Fruit fly (Drosophila melanogaster) whole organism, embryonic: ENCODE data around the gene CG5273.

Experiments
- Adf1 ChIP-seq: fragments of 200-800 bp; sonication (Bioruptor generic); IDR thresholded peaks from 2 replicates; pipeline ENCODE4 v1.3.6; 2022; ENCODE audit warnings: missing biosample characterization, missing genetic modification characterization
- Awh ChIP-seq: fragments of 200-800 bp; sonication (Bioruptor generic); IDR thresholded peaks from 2 replicates; pipeline ENCODE4, ENCODE4 v1.3.6; 2022; ENCODE audit warnings: missing biosample characterization, missing genetic modification characterization
- Blimp-1 ChIP-seq: fragments of 200-800 bp; sonication (Bioruptor generic); optimal IDR thresholded peaks from 3 replicates; lab custom pipeline; 2018; ENCODE audit warnings: missing biosample characterization, missing genetic modification characterization, mild to moderate bottlenecking, moderate library complexity, missing genetic modification reagents
- CG10654 ChIP-seq: fragments of 200-800 bp; sonication (Bioruptor generic); optimal IDR thresholded peaks from 2 replicates; lab custom pipeline; 2016; ENCODE audit warnings: missing biosample characterization, missing genetic modification characterization
- CG12155 ChIP-seq: fragments of 200-800 bp; sonication (Bioruptor generic); optimal IDR thresholded peaks from 3 replicates; lab custom pipeline; 2016; ENCODE audit warnings: missing biosample characterization, missing genetic modification characterization
- CG1233 ChIP-seq: fragments of 200-800 bp; sonication (Bioruptor generic); optimal IDR thresholded peaks from 4 replicates; lab custom pipeline; 2018; ENCODE audit warnings: missing biosample characterization, mild to moderate bottlenecking, missing genetic modification characterization
- CG13775 ChIP-seq: fragments of 200-800 bp; sonication (Bioruptor generic); optimal IDR thresholded peaks from 3 replicates; lab custom pipeline; 2017; ENCODE audit warnings: missing biosample characterization, mild to moderate bottlenecking, missing genetic modification characterization
- CG17328 ChIP-seq: fragments of 200-800 bp; sonication (Bioruptor generic); IDR thresholded peaks from 2 replicates; pipeline ENCODE4 v1.3.6; 2022; ENCODE audit warnings: missing biosample characterization, missing genetic modification characterization
- CG17802 ChIP-seq: fragments of 200-800 bp; sonication (Bioruptor generic); optimal IDR thresholded peaks from 2 replicates; lab custom pipeline; 2018; ENCODE audit warnings: missing biosample characterization, mild to moderate bottlenecking, missing genetic modification characterization, moderate library complexity
- CG18764 ChIP-seq: fragments of 200-800 bp; sonication (Bioruptor generic); optimal IDR thresholded peaks from 3 replicates; lab custom pipeline; 2016; ENCODE audit warnings: missing biosample characterization, missing genetic modification characterization
- CG2120 ChIP-seq: fragments of 200-800 bp; sonication (Bioruptor generic); optimal IDR thresholded peaks from 3 replicates; lab custom pipeline; 2016; ENCODE audit warnings: missing biosample characterization, missing genetic modification characterization
- CG2678 ChIP-seq: fragments of 200-800 bp; sonication (Bioruptor generic); optimal IDR thresholded peaks from 3 replicates; lab custom pipeline; 2019; ENCODE audit warnings: missing biosample characterization, mild to moderate bottlenecking, missing genetic modification characterization, moderate library complexity
- CG2712 ChIP-seq: fragments of 200-800 bp; optimal IDR thresholded peaks from 3 replicates; lab custom pipeline; 2019; ENCODE audit warnings: missing biosample characterization, mild to moderate bottlenecking, missing genetic modification characterization, moderate library complexity
- CG3847 ChIP-seq: fragments of 200-800 bp; sonication (Bioruptor generic); IDR thresholded peaks from 2 replicates; pipeline ENCODE4 v1.3.6; 2022; ENCODE audit warnings: missing biosample characterization, missing genetic modification characterization
- CG4820 ChIP-seq: fragments of 200-800 bp; sonication (Bioruptor generic); optimal IDR thresholded peaks from 3 replicates; lab custom pipeline; 2016; ENCODE audit warnings: missing biosample characterization, missing genetic modification characterization
- CG5180 ChIP-seq: fragments of 200-800 bp; sonication (Bioruptor generic); optimal IDR thresholded peaks from 3 replicates; lab custom pipeline; 2017; ENCODE audit warnings: missing biosample characterization, missing genetic modification characterization, mild to moderate bottlenecking, moderate library complexity, missing genetic modification reagents
- CG5245 ChIP-seq: fragments of 200-800 bp; sonication (Bioruptor generic); optimal IDR thresholded peaks from 3 replicates; lab custom pipeline; 2016; ENCODE audit warnings: missing biosample characterization, missing genetic modification characterization
- CG5953 ChIP-seq: fragments of 200-800 bp; sonication (Bioruptor generic); IDR thresholded peaks from 2 replicates; pipeline ENCODE4 v1.3.6; 2022; ENCODE audit warnings: missing biosample characterization, missing genetic modification characterization
- CG6175 ChIP-seq: fragments of 200-800 bp; sonication (Bioruptor generic); IDR thresholded peaks from 3 replicates; pipeline ENCODE4 v1.3.6; 2022; ENCODE audit warnings: missing biosample characterization, missing genetic modification characterization
- CG6683 ChIP-seq: fragments of 200-800 bp; sonication (Bioruptor generic); optimal IDR thresholded peaks from 2 replicates; lab custom pipeline; 2017; ENCODE audit warnings: missing biosample characterization, mild to moderate bottlenecking, missing genetic modification characterization, missing genetic modification reagents
- CG6813 ChIP-seq: fragments of 200-800 bp; sonication (Bioruptor generic); optimal IDR thresholded peaks from 2 replicates; lab custom pipeline; 2017; ENCODE audit warnings: missing biosample characterization, missing genetic modification characterization, mild to moderate bottlenecking, moderate library complexity, missing genetic modification reagents
- CG8478 ChIP-seq: fragments of >200 bp; optimal IDR thresholded peaks from 2 replicates; lab custom pipeline; 2018
- CrebB ChIP-seq: fragments of 200-800 bp; sonication (Bioruptor generic); optimal IDR thresholded peaks from 3 replicates; lab custom pipeline; 2018; ENCODE audit warnings: missing biosample characterization, mild to moderate bottlenecking, missing genetic modification characterization
- Deaf1 ChIP-seq: fragments of 200-800 bp; optimal IDR thresholded peaks from 3 replicates; lab custom pipeline; 2019; ENCODE audit warnings: missing biosample characterization, mild to moderate bottlenecking, missing genetic modification characterization, moderate library complexity
- Fer1 ChIP-seq: fragments of 200-800 bp; sonication (Bioruptor generic); optimal IDR thresholded peaks from 2 replicates; lab custom pipeline; 2017; ENCODE audit warnings: missing biosample characterization, mild to moderate bottlenecking, missing genetic modification characterization
- Med ChIP-seq: fragments of 200-800 bp; sonication (Bioruptor generic); peaks from one replicate; lab custom pipeline; 2016; ENCODE audit warnings: missing biosample characterization, missing genetic modification characterization, mild to moderate bottlenecking, inconsistent platforms, moderate library complexity
- Optix ChIP-seq: fragments of 200-800 bp; sonication (Bioruptor generic); IDR thresholded peaks from 3 replicates; pipeline ENCODE4 v1.3.6; 2022; ENCODE audit warnings: missing biosample characterization, missing genetic modification characterization
- Ptx1 ChIP-seq: fragments of 200-800 bp; sonication (Bioruptor generic); IDR thresholded peaks from 2 replicates; pipeline ENCODE4 v1.3.6; 2022; ENCODE audit warnings: missing biosample characterization, missing genetic modification characterization
- Taf1 ChIP-seq: fragments of 200-800 bp; sonication (Bioruptor generic); IDR thresholded peaks from 2 replicates; pipeline ENCODE4 v1.3.6; 2022; ENCODE audit warnings: missing biosample characterization, missing genetic modification characterization
- amos ChIP-seq: fragments of 200-800 bp; sonication (Bioruptor generic); IDR thresholded peaks from 2 replicates; pipeline ENCODE4 v1.3.6; 2022; ENCODE audit warnings: missing biosample characterization, missing genetic modification characterization; ENCODE audit not compliant: partially characterized antibody
- aop ChIP-seq: fragments of 200-800 bp; sonication (Bioruptor generic); IDR thresholded peaks from 2 replicates; pipeline ENCODE4 v1.3.6; 2022; ENCODE audit warnings: missing biosample characterization, missing genetic modification characterization
- btn ChIP-seq: fragments of 200-800 bp; sonication (Bioruptor generic); optimal IDR thresholded peaks from 2 replicates; lab custom pipeline; 2016; ENCODE audit warnings: missing biosample characterization, missing genetic modification characterization
- cad ChIP-seq: fragments of >200 bp; optimal IDR thresholded peaks from 2 replicates; lab custom pipeline; 2017; ENCODE audit warnings: missing biosample characterization, missing genetic modification characterization
- chif ChIP-seq, 2 experiments: fragments of 200-800 bp; sonication (Bioruptor generic); optimal IDR thresholded peaks; 3 replicates each; lab custom pipeline; 2016; ENCODE audit warnings: missing biosample characterization in 2 of 2, missing genetic modification characterization in 2 of 2
- chn ChIP-seq: fragments of 200-800 bp; sonication (Bioruptor generic); optimal IDR thresholded peaks from 2 replicates; lab custom pipeline; 2016; ENCODE audit warnings: missing biosample characterization, missing genetic modification characterization
- ci ChIP-seq: fragments of 200-800 bp; sonication (Bioruptor generic); IDR thresholded peaks from 3 replicates; pipeline ENCODE4 v1.3.6; 2022; ENCODE audit warnings: missing biosample characterization, missing genetic modification characterization
- corto ChIP-seq: fragments of 200-800 bp; sonication (Bioruptor generic); optimal IDR thresholded peaks from 2 replicates; lab custom pipeline; 2016; ENCODE audit warnings: missing biosample characterization, mild to moderate bottlenecking, missing genetic modification characterization, moderate library complexity
- ftz-f1 ChIP-seq: fragments of 200-800 bp; sonication (Bioruptor generic); optimal IDR thresholded peaks from 2 replicates; lab custom pipeline; 2016; ENCODE audit warnings: missing biosample characterization, missing genetic modification characterization
- gce ChIP-seq: fragments of 200-800 bp; sonication (Bioruptor generic); IDR thresholded peaks from 3 replicates; pipeline ENCODE4 v1.3.6; 2022; ENCODE audit warnings: missing biosample characterization, missing genetic modification characterization
- her ChIP-seq: fragments of 200-800 bp; sonication (Bioruptor generic); optimal IDR thresholded peaks from 2 replicates; lab custom pipeline; 2016; ENCODE audit warnings: missing biosample characterization, missing genetic modification characterization
- inv ChIP-seq: fragments of 200-800 bp; sonication (Bioruptor generic); IDR thresholded peaks from 2 replicates; pipeline ENCODE4 v1.3.6; 2022; ENCODE audit warnings: missing biosample characterization, missing genetic modification characterization; ENCODE audit not compliant: partially characterized antibody
- ken ChIP-seq: fragments of 200-800 bp; sonication (Bioruptor generic); IDR thresholded peaks from 3 replicates; pipeline ENCODE4 v1.3.6; 2022; ENCODE audit warnings: missing biosample characterization, missing genetic modification characterization
- lola ChIP-seq, 3 experiments: fragments of >200 bp in 2 of 3; fragments of 200-800 bp in 1 of 3; sonication (Bioruptor generic) in 1 of 3; optimal IDR thresholded peaks; 2 replicates each; lab custom pipeline; 2017 to 2019; ENCODE audit warnings: missing biosample characterization in 3 of 3, missing genetic modification characterization in 3 of 3, mild to moderate bottlenecking in 1 of 3, moderate library complexity in 1 of 3
- nom ChIP-seq: fragments of 200-800 bp; sonication (Bioruptor generic); optimal IDR thresholded peaks from 2 replicates; lab custom pipeline; 2017; ENCODE audit warnings: missing biosample characterization, missing genetic modification characterization, mild to moderate bottlenecking, moderate library complexity, missing genetic modification reagents
- otp ChIP-seq: fragments of 200-800 bp; sonication (Bioruptor generic); IDR thresholded peaks from 3 replicates; pipeline ENCODE4, ENCODE4 v1.3.6; 2022; ENCODE audit warnings: missing biosample characterization, missing genetic modification characterization
- pfk ChIP-seq: fragments of 200-800 bp; sonication (Bioruptor generic); optimal IDR thresholded peaks from 2 replicates; lab custom pipeline; 2018; ENCODE audit warnings: missing biosample characterization, mild to moderate bottlenecking, missing genetic modification characterization, moderate library complexity
- pnt ChIP-seq: fragments of 200-800 bp; sonication (Bioruptor generic); optimal IDR thresholded peaks from 3 replicates; lab custom pipeline; 2016; ENCODE audit warnings: missing biosample characterization, missing genetic modification characterization
- sens ChIP-seq: fragments of 200-800 bp; sonication (Bioruptor generic); peaks from one replicate; lab custom pipeline; 2016; ENCODE audit warnings: missing biosample characterization, missing genetic modification characterization
- sob ChIP-seq: fragments of 200-800 bp; sonication (Bioruptor generic); IDR thresholded peaks from 2 replicates; pipeline ENCODE4 v1.3.6; 2022; ENCODE audit warnings: missing biosample characterization, missing genetic modification characterization
- wek ChIP-seq: fragments of 200-800 bp; sonication (Bioruptor generic); optimal IDR thresholded peaks from 3 replicates; lab custom pipeline; 2018; ENCODE audit warnings: missing biosample characterization, mild to moderate bottlenecking, missing genetic modification characterization, moderate library complexity
- zen2 ChIP-seq: fragments of 200-800 bp; sonication (Bioruptor generic); IDR thresholded peaks from 3 replicates; pipeline ENCODE4 v1.3.6; 2022; ENCODE audit warnings: missing biosample characterization, missing genetic modification characterization; ENCODE audit not compliant: partially characterized antibody

CG5273 gene

dm6 chrX:772305-772986, 13.1 kb downstream of the CG5273 start (continued):
- no peak for TF ChIP-seq CG6683 (GFP tag; lab: Kevin White, UChicago)
- no peak for TF ChIP-seq CG13775 (GFP tag; lab: Kevin White, UChicago)
- TF ChIP-seq CG17802 (tag; lab: Kevin White, UChicago) = no peak
- TF ChIP-seq wek = peak; percentile 7
- peak; percentile 40 for TF ChIP-seq CG2678 (tag; lab: Kevin White, UChicago)
- 0 out of 3 replicates have a peak, but pooled peaks have one; percentile 35 for TF ChIP-seq ci
- TF ChIP-seq CG6813 (GFP tag; lab: Kevin White, UChicago) = no peak
- TF ChIP-seq chn (GFP tag; lab: Kevin White, UChicago) = no peak
- TF ChIP-seq CG2120 = no peak
- no peak for TF ChIP-seq nom
- no peak for TF ChIP-seq amos
- no peak for TF ChIP-seq CG10654 (GFP tag; lab: Kevin White, UChicago)
- TF ChIP-seq CrebB (tag; lab: Kevin White, UChicago) = no peak
- TF ChIP-seq CG5180 (GFP tag; lab: Kevin White, UChicago) = no peak
- no peak for TF ChIP-seq CG17328 (GFP tag; lab: Robert Waterston, UW)
- TF ChIP-seq btn (GFP tag; lab: Kevin White, UChicago) = no peak
- TF ChIP-seq Med (GFP tag; lab: Kevin White, UChicago) = peak; percentile 81
- TF ChIP-seq Blimp-1 (GFP tag; lab: Kevin White, UChicago) = peak; percentile 52
- no peak for TF ChIP-seq ken (GFP tag; lab: Robert Waterston, UW)
- TF ChIP-seq Optix (GFP tag; lab: Robert Waterston, UW) = no peak
- TF ChIP-seq CG8478 (lab: Kevin White, UChicago) = no peak
- no peak for TF ChIP-seq inv
- TF ChIP-seq aop (GFP tag; lab: Robert Waterston, UW) = no peak
- TF ChIP-seq CG5245 (GFP tag; lab: Kevin White, UChicago) = no peak
- no peak for TF ChIP-seq lola (GFP tag; optimal IDR thresholded peaks at IDR 0.05; lab: Kevin White, UChicago)
- TF ChIP-seq otp (GFP tag; lab: Robert Waterston, UW) = no peak
- TF ChIP-seq Deaf1 = no peak
- TF ChIP-seq CG5953 (GFP tag; lab: Robert Waterston, UW) = no peak
- peak; percentile 15 for TF ChIP-seq CG1233 (GFP tag; lab: Kevin White, UChicago)
- no peak for TF ChIP-seq CG3847 (GFP tag; lab: Robert Waterston, UW)
- TF ChIP-seq CG6175 (GFP tag; lab: Robert Waterston, UW) = no peak
- no peak for TF ChIP-seq Fer1 (GFP tag; lab: Kevin White, UChicago)
- TF ChIP-seq Ptx1 (GFP tag; lab: Robert Waterston, UW) = no peak
- TF ChIP-seq her (GFP tag; lab: Kevin White, UChicago) = no peak
- TF ChIP-seq CG12155 (GFP tag; lab: Kevin White, UChicago) = no peak
- no peak for TF ChIP-seq Taf1 (GFP tag; lab: Robert Waterston, UW)
- no peak for TF ChIP-seq pfk (GFP tag; lab: Kevin White, UChicago)
- 0 out of 2 replicates have a peak, but pooled peaks have one; percentile 21 for TF ChIP-seq sob (GFP tag; lab: Robert Waterston, UW)
- peak in 1 of 2 experiments; percentile 17 for TF ChIP-seq chif (GFP tag; optimal IDR thresholded peaks at IDR 0.05; lab: Kevin White, UChicago)
- TF ChIP-seq CG18764 (GFP tag; lab: Kevin White, UChicago) = no peak
- TF ChIP-seq zen2 (GFP tag; lab: Robert Waterston, UW) = no peak
- TF ChIP-seq cad (GFP tag; lab: Kevin White, UChicago) = no peak
- no peak for TF ChIP-seq CG2712 (tag; lab: Kevin White, UChicago)
- peak; percentile 53; the same call in 1 of the 2 replicates for TF ChIP-seq Awh
- no peak for TF ChIP-seq CG4820 (GFP tag; lab: Kevin White, UChicago)
- TF ChIP-seq sens (GFP tag; lab: Kevin White, UChicago) = peak; percentile 76
- no peak for TF ChIP-seq pnt
- no peak for TF ChIP-seq ftz-f1
- no peak for TF ChIP-seq Adf1 (GFP tag; lab: Robert Waterston, UW)
- TF ChIP-seq gce (GFP tag; lab: Robert Waterston, UW) = no peak
- TF ChIP-seq corto = no peak
